Worm (Caenorhabditis elegans) whole organism, early embryonic: ENCODE measurements around the gene F59B10.4.

Experiments used
- B0310.2 ChIP-seq: sonication (generic microtip); optimal IDR thresholded peaks from 2 replicates; lab custom pipeline; 2016; ENCODE audit warnings: mild to moderate bottlenecking, missing genetic modification characterization, missing compliant biosample characterization
- F13C5.2 ChIP-seq: sonication (generic microtip); optimal IDR thresholded peaks from 2 replicates; lab custom pipeline; 2017; ENCODE audit warnings: mild to moderate bottlenecking, missing genetic modification characterization, inconsistent platforms, missing compliant biosample characterization
- aly-1 ChIP-seq: sonication (generic microtip); optimal IDR thresholded peaks from 2 replicates; lab custom pipeline; 2016; ENCODE audit warnings: missing genetic modification characterization, missing compliant biosample characterization
- ama-1 ChIP-seq: fragments of 150-350 bp; optimal IDR thresholded peaks from 2 replicates; lab custom pipeline; 2014
- ceh-13 ChIP-seq: fragments of 200-800 bp; sonication (Bioruptor generic); optimal IDR thresholded peaks from 2 replicates; lab custom pipeline; 2018; ENCODE audit warnings: mild to moderate bottlenecking, missing genetic modification characterization, missing compliant biosample characterization
- ceh-36 ChIP-seq: sonication (generic microtip); optimal IDR thresholded peaks from 2 replicates; lab custom pipeline; 2016; ENCODE audit warnings: missing genetic modification characterization, inconsistent platforms, missing compliant biosample characterization
- ets-7 ChIP-seq: sonication (generic microtip); optimal IDR thresholded peaks from 2 replicates; lab custom pipeline; 2016; ENCODE audit warnings: missing genotype, missing genetic modification characterization, missing compliant biosample characterization
- flt-1 ChIP-seq: fragments of 200-800 bp; sonication (Bioruptor generic); IDR thresholded peaks from 2 replicates; pipeline ENCODE4 v1.3.6; 2022; ENCODE audit warnings: missing genetic modification characterization, missing compliant biosample characterization
- hmbx-1 ChIP-seq: sonication (generic microtip); optimal IDR thresholded peaks from 2 replicates; lab custom pipeline; 2016; ENCODE audit warnings: mild to moderate bottlenecking, missing genetic modification characterization, missing compliant biosample characterization
- hmg-4 ChIP-seq: fragments of 200-800 bp; sonication (Bioruptor generic); optimal IDR thresholded peaks from 2 replicates; lab custom pipeline; 2018; ENCODE audit warnings: mild to moderate bottlenecking, missing genetic modification characterization, missing compliant biosample characterization
- hnd-1 ChIP-seq: sonication (generic microtip); optimal IDR thresholded peaks from 2 replicates; lab custom pipeline; 2016; ENCODE audit warnings: missing genetic modification characterization, missing compliant biosample characterization
- pes-1 ChIP-seq: fragments of 200-800 bp; sonication (Bioruptor generic); IDR thresholded peaks from 2 replicates; pipeline ENCODE4 v1.3.6; 2022; ENCODE audit warnings: missing genetic modification reagents, missing genetic modification characterization, missing compliant biosample characterization
- scrt-1 ChIP-seq: fragments of 200-800 bp; sonication (Bioruptor generic); IDR thresholded peaks from 2 replicates; pipeline ENCODE4 v1.3.6; 2022; ENCODE audit warnings: missing genetic modification characterization, missing compliant biosample characterization
- sea-1 ChIP-seq: fragments of 200-800 bp; sonication (Bioruptor generic); conservative IDR thresholded peaks from 2 replicates; pipeline ENCODE4 v1.3.6; 2022; ENCODE audit warnings: missing genetic modification characterization, missing compliant biosample characterization
- tbx-37 ChIP-seq: fragments of 200-800 bp; sonication (Bioruptor generic); conservative IDR thresholded peaks from 2 replicates; pipeline ENCODE4 v1.3.6; 2022; ENCODE audit warnings: missing genetic modification reagents, missing genetic modification characterization, missing compliant biosample characterization
- tra-4 ChIP-seq: sonication (generic microtip); optimal IDR thresholded peaks from 2 replicates; lab custom pipeline; 2017; ENCODE audit warnings: missing genetic modification characterization, missing compliant biosample characterization

The F59B10.4 gene

ce11 chrII:10510242-10510641 lies 8.7 kb downstream of the F59B10.4 start, which contains the start of gene F59B10.3:
F59B10.3 (plus strand) TSS chrII:10510542.
- TF ChIP-seq F13C5.2 (tag; lab: Kevin White, UChicago) = no peak
- no peak for TF ChIP-seq ceh-36 (tag; lab: Kevin White, UChicago)
- no peak for TF ChIP-seq ceh-13 (GFP tag; lab: Kevin White, UChicago)
- no peak for TF ChIP-seq aly-1
- TF ChIP-seq ama-1 (lab: Kevin White, UChicago) = no peak
- no peak for TF ChIP-seq hmg-4 (GFP tag; lab: Kevin White, UChicago)
- no peak for TF ChIP-seq pes-1 (GFP tag; lab: Robert Waterston, UW)
- TF ChIP-seq sea-1 = no peak

ce11 chrII:10509746-10510145 lies 9.2 kb downstream of the F59B10.4 start, which contains the start of gene F59B10.2:
F59B10.2 (minus strand) TSS chrII:10509846.
- TF ChIP-seq hnd-1 (tag; lab: Kevin White, UChicago) = no peak
- no peak for TF ChIP-seq scrt-1
- TF ChIP-seq ets-7 (tag; lab: Kevin White, UChicago) = no peak
- no peak for TF ChIP-seq ama-1 (lab: Kevin White, UChicago)
- no peak for TF ChIP-seq pes-1 (GFP tag; lab: Robert Waterston, UW)

- TF ChIP-seq hmbx-1 (tag; lab: Kevin White, UChicago) = no peak
Measured at ce11 chrII:10507906-10508305, 11.0 kb downstream of the F59B10.4 start.

ce11 chrII:10505949-10506348 lies 13.0 kb downstream of the F59B10.4 start:
- no peak for TF ChIP-seq ceh-36 (tag; lab: Kevin White, UChicago)
- TF ChIP-seq hmg-4 (GFP tag; lab: Kevin White, UChicago) = peak; percentile 18

- no peak for TF ChIP-seq hnd-1 (tag; lab: Kevin White, UChicago)
- peak; percentile 72 for TF ChIP-seq hmg-4 (GFP tag; lab: Kevin White, UChicago)
- no peak for TF ChIP-seq F13C5.2 (tag; lab: Kevin White, UChicago)
Measured at ce11 chrII:10504729-10505128, 14.2 kb downstream of the F59B10.4 start.

ce11 chrII:10502491-10503063 lies 16.3 kb downstream of the F59B10.4 start, which contains the start of gene myrf-1:
myrf-1 (minus strand) TSS chrII:10502541.
- peak; percentile 69 for TF ChIP-seq F13C5.2 (tag; lab: Kevin White, UChicago)
- peak; percentile 86 for TF ChIP-seq hmg-4 (GFP tag; lab: Kevin White, UChicago)
- 0 out of 2 replicates have a peak, but pooled peaks have one; percentile 45 for TF ChIP-seq scrt-1
- TF ChIP-seq flt-1 (GFP tag; lab: Robert Waterston, UW) = peak; percentile 55; the same call in 1 of the 2 replicates
- TF ChIP-seq B0310.2 (tag; lab: Kevin White, UChicago) = no peak
- peak; percentile 18 for TF ChIP-seq ceh-36 (tag; lab: Kevin White, UChicago)
- TF ChIP-seq sea-1 = no peak
- TF ChIP-seq pes-1 (GFP tag; lab: Robert Waterston, UW) = no peak
- TF ChIP-seq tbx-37 = no peak

ce11 chrII:10501578-10501977 lies 17.3 kb downstream of the F59B10.4 start:
- TF ChIP-seq ceh-13 (GFP tag; lab: Kevin White, UChicago) (no peak), hmg-4 (GFP tag; lab: Kevin White, UChicago) (peak; percentile 34), F13C5.2 (tag; lab: Kevin White, UChicago) (peak; percentile 28)

- TF ChIP-seq ceh-13 (GFP tag; lab: Kevin White, UChicago) (no peak), tbx-37 (no peak), sea-1 (no peak), pes-1 (GFP tag; lab: Robert Waterston, UW) (no peak), tra-4 (tag; lab: Kevin White, UChicago) (no peak), B0310.2 (tag; lab: Kevin White, UChicago) (no peak), hnd-1 (tag; lab: Kevin White, UChicago) (no peak), flt-1 (GFP tag; lab: Robert Waterston, UW) (no peak), aly-1 (no peak), hmg-4 (GFP tag; lab: Kevin White, UChicago) (no peak), ets-7 (tag; lab: Kevin White, UChicago) (no peak), hmbx-1 (tag; lab: Kevin White, UChicago) (no peak)
Measured at ce11 chrII:10500674-10501073, 18.2 kb downstream of the F59B10.4 start.

- TF ChIP-seq hnd-1 (tag; lab: Kevin White, UChicago) = no peak
- no peak for TF ChIP-seq pes-1 (GFP tag; lab: Robert Waterston, UW)
- no peak for TF ChIP-seq F13C5.2 (tag; lab: Kevin White, UChicago)
- no peak for TF ChIP-seq sea-1
- TF ChIP-seq hmbx-1 (tag; lab: Kevin White, UChicago) = no peak
- no peak for TF ChIP-seq scrt-1
- no peak for TF ChIP-seq hmg-4 (GFP tag; lab: Kevin White, UChicago)
- TF ChIP-seq flt-1 (GFP tag; lab: Robert Waterston, UW) = no peak
Measured at ce11 chrII:10495912-10496311, 23.0 kb downstream of the F59B10.4 start, which contains the start of gene ZK666.12. ZK666.12 (plus strand) TSS chrII:10496212.
